Fruit fly (Drosophila melanogaster) whole organism, embryonic: Measurements from ENCODE around the gene Doc1.

ENCODE experiments used
- Abd-B ChIP-seq: fragments of 200-800 bp; sonication (Bioruptor generic); optimal IDR thresholded peaks from 2 replicates; lab custom pipeline; 2018; ENCODE audit warnings: missing biosample characterization, mild to moderate bottlenecking, missing genetic modification characterization, moderate library complexity
- Ada2b ChIP-seq: fragments of 200-800 bp; sonication (Bioruptor generic); IDR thresholded peaks from 2 replicates; pipeline ENCODE4 v1.3.6; 2022; ENCODE audit warnings: missing biosample characterization, missing genetic modification characterization
- Bgb ChIP-seq: fragments of 200-800 bp; sonication (Bioruptor generic); IDR thresholded peaks from 2 replicates; pipeline ENCODE4 v1.3.6; 2022; ENCODE audit warnings: missing biosample characterization, missing genetic modification characterization; ENCODE audit not compliant: partially characterized antibody
- CG10543 ChIP-seq: fragments of 200-800 bp; sonication (Bioruptor generic); optimal IDR thresholded peaks from 3 replicates; lab custom pipeline; 2017; ENCODE audit warnings: missing biosample characterization, mild to moderate bottlenecking, missing genetic modification characterization, moderate library complexity
- CG11398 ChIP-seq: fragments of 200-800 bp; sonication (Bioruptor generic); optimal IDR thresholded peaks from 2 replicates; lab custom pipeline; 2016; ENCODE audit warnings: missing biosample characterization, missing genetic modification characterization
- CG11723 ChIP-seq: fragments of 200-800 bp; sonication (Bioruptor generic); optimal IDR thresholded peaks from 2 replicates; lab custom pipeline; 2017; ENCODE audit warnings: missing biosample characterization, mild to moderate bottlenecking, missing genetic modification characterization
- CG12942 ChIP-seq: fragments of 200-800 bp; sonication (Bioruptor generic); optimal IDR thresholded peaks from 3 replicates; lab custom pipeline; 2016; ENCODE audit warnings: missing biosample characterization, missing genetic modification characterization
- CG13123 ChIP-seq: fragments of 200-800 bp; sonication (Bioruptor generic); optimal IDR thresholded peaks from 2 replicates; lab custom pipeline; 2016; ENCODE audit warnings: missing biosample characterization, missing genetic modification characterization
- CG13287 ChIP-seq: fragments of 200-800 bp; sonication (Bioruptor generic); IDR thresholded peaks from 2 replicates; pipeline ENCODE4 v1.3.6; 2022; ENCODE audit warnings: missing biosample characterization, missing genetic modification characterization; ENCODE audit not compliant: partially characterized antibody
- CG16815 ChIP-seq: fragments of 200-800 bp; sonication (Bioruptor generic); optimal IDR thresholded peaks from 3 replicates; lab custom pipeline; 2017; ENCODE audit warnings: missing biosample characterization, mild to moderate bottlenecking, missing genetic modification characterization
- CG17328 ChIP-seq: fragments of 200-800 bp; sonication (Bioruptor generic); IDR thresholded peaks from 2 replicates; pipeline ENCODE4 v1.3.6; 2022; ENCODE audit warnings: missing biosample characterization, missing genetic modification characterization
- CG2678 ChIP-seq: fragments of 200-800 bp; sonication (Bioruptor generic); optimal IDR thresholded peaks from 3 replicates; lab custom pipeline; 2019; ENCODE audit warnings: missing biosample characterization, mild to moderate bottlenecking, missing genetic modification characterization, moderate library complexity
- CG30403 ChIP-seq: fragments of 200-800 bp; sonication (Bioruptor generic); optimal IDR thresholded peaks from 3 replicates; lab custom pipeline; 2016; ENCODE audit warnings: missing biosample characterization, missing genetic modification characterization
- CG30431 ChIP-seq: fragments of 200-800 bp; sonication (Bioruptor generic); optimal IDR thresholded peaks from 2 replicates; lab custom pipeline; 2017; ENCODE audit warnings: missing biosample characterization, missing genetic modification characterization
- CG31365 ChIP-seq: fragments of 200-800 bp; sonication (Bioruptor generic); optimal IDR thresholded peaks from 2 replicates; lab custom pipeline; 2018; ENCODE audit warnings: missing biosample characterization, mild to moderate bottlenecking, missing genetic modification characterization
- CG3407 ChIP-seq: fragments of 200-800 bp; sonication (Bioruptor generic); optimal IDR thresholded peaks from 2 replicates; lab custom pipeline; 2018; ENCODE audit warnings: missing biosample characterization, mild to moderate bottlenecking, missing genetic modification characterization
- CG34422 ChIP-seq: fragments of 200-800 bp; sonication (Bioruptor generic); IDR thresholded peaks from 3 replicates; pipeline ENCODE4 v1.3.6; 2022; ENCODE audit warnings: missing biosample characterization, missing genetic modification characterization
- CG4360 ChIP-seq: fragments of 200-800 bp; sonication (Bioruptor generic); IDR thresholded peaks from 2 replicates; pipeline ENCODE4 v1.3.6; 2022; ENCODE audit warnings: missing biosample characterization, missing genetic modification characterization
- CG43689 ChIP-seq: fragments of 200-800 bp; sonication (Bioruptor generic); IDR thresholded peaks from 2 replicates; pipeline ENCODE4 v1.3.6; 2022; ENCODE audit warnings: missing biosample characterization, missing genetic modification characterization
- CG6175 ChIP-seq: fragments of 200-800 bp; sonication (Bioruptor generic); IDR thresholded peaks from 3 replicates; pipeline ENCODE4 v1.3.6; 2022; ENCODE audit warnings: missing biosample characterization, missing genetic modification characterization
- CG8290 ChIP-seq, 3 experiments: fragments of 200-800 bp; sonication (Bioruptor generic); optimal IDR thresholded peaks; 2 replicates each; lab custom pipeline; 2016 to 2019; ENCODE audit warnings: missing biosample characterization in 3 of 3, missing genetic modification characterization in 3 of 3, mild to moderate bottlenecking in 2 of 3, moderate library complexity in 1 of 3
- CG8765 ChIP-seq: fragments of 200-800 bp; sonication (Bioruptor generic); IDR thresholded peaks from 2 replicates; pipeline ENCODE4 v1.3.6; 2022; ENCODE audit warnings: missing biosample characterization, missing genetic modification characterization
- CTCF ChIP-seq: fragments of 200-800 bp; sonication (Bioruptor generic); optimal IDR thresholded peaks from 2 replicates; lab custom pipeline; 2017; ENCODE audit warnings: missing biosample characterization, mild to moderate bottlenecking, missing genetic modification characterization, moderate library complexity
- CoRest ChIP-seq: fragments of 200-800 bp; sonication (Bioruptor generic); optimal IDR thresholded peaks from 3 replicates; lab custom pipeline; 2018; ENCODE audit warnings: missing biosample characterization, mild to moderate bottlenecking, missing genetic modification characterization, moderate library complexity
- D19A ChIP-seq: fragments of 200-800 bp; optimal IDR thresholded peaks from 3 replicates; lab custom pipeline; 2019; ENCODE audit warnings: missing biosample characterization, mild to moderate bottlenecking, missing genetic modification characterization, moderate library complexity
- D19B ChIP-seq: fragments of 200-800 bp; sonication (Bioruptor generic); optimal IDR thresholded peaks from 2 replicates; lab custom pipeline; 2017; ENCODE audit warnings: missing biosample characterization, mild to moderate bottlenecking, missing genetic modification characterization
- Dek ChIP-seq: fragments of 200-800 bp; sonication (Bioruptor generic); optimal IDR thresholded peaks from 3 replicates; lab custom pipeline; 2019; ENCODE audit warnings: missing biosample characterization, mild to moderate bottlenecking, missing genetic modification characterization, moderate library complexity
- Dip2 ChIP-seq: fragments of 200-800 bp; sonication (Bioruptor generic); IDR thresholded peaks from 2 replicates; pipeline ENCODE4 v1.3.6; 2022; ENCODE audit warnings: missing biosample characterization, missing genetic modification characterization
- ERR ChIP-seq: fragments of 200-800 bp; sonication (Bioruptor generic); optimal IDR thresholded peaks from 2 replicates; lab custom pipeline; 2016; ENCODE audit warnings: missing biosample characterization, missing genetic modification characterization
- Fer3 ChIP-seq: fragments of 200-800 bp; sonication (Bioruptor generic); optimal IDR thresholded peaks from 2 replicates; lab custom pipeline; 2018; ENCODE audit warnings: missing biosample characterization, mild to moderate bottlenecking, missing genetic modification characterization, moderate library complexity
- Hsf ChIP-seq: fragments of 200-800 bp; sonication (Bioruptor generic); optimal IDR thresholded peaks from 3 replicates; lab custom pipeline; 2016; ENCODE audit warnings: missing biosample characterization, missing genetic modification characterization
- NfI ChIP-seq: fragments of 200-800 bp; sonication (Bioruptor generic); optimal IDR thresholded peaks from 3 replicates; lab custom pipeline; 2018; ENCODE audit warnings: missing biosample characterization, mild to moderate bottlenecking, missing genetic modification characterization, moderate library complexity
- Oaz ChIP-seq: fragments of 200-800 bp; sonication (Bioruptor generic); IDR thresholded peaks from 2 replicates; pipeline ENCODE4 v1.3.6; 2022; ENCODE audit warnings: missing biosample characterization, missing genetic modification characterization
- az2 ChIP-seq: fragments of 200-800 bp; sonication (Bioruptor generic); optimal IDR thresholded peaks from 3 replicates; lab custom pipeline; 2016; ENCODE audit warnings: missing biosample characterization, missing genetic modification characterization
- bbx ChIP-seq: fragments of 200-800 bp; sonication (Bioruptor generic); IDR thresholded peaks from 2 replicates; pipeline ENCODE4 v1.3.6; 2022; ENCODE audit warnings: missing biosample characterization, missing genetic modification characterization; ENCODE audit not compliant: partially characterized antibody
- cas ChIP-seq: fragments of 200-800 bp; sonication (Bioruptor generic); IDR thresholded peaks from 2 replicates; pipeline ENCODE4 v1.3.6; 2022; ENCODE audit warnings: missing biosample characterization, missing genetic modification characterization
- chn ChIP-seq: fragments of 200-800 bp; sonication (Bioruptor generic); optimal IDR thresholded peaks from 2 replicates; lab custom pipeline; 2016; ENCODE audit warnings: missing biosample characterization, missing genetic modification characterization
- crol ChIP-seq: fragments of 200-800 bp; sonication (Bioruptor generic); IDR thresholded peaks from 2 replicates; pipeline ENCODE4 v1.3.6; 2022; ENCODE audit warnings: missing biosample characterization, missing genetic modification characterization
- en ChIP-seq: fragments of 200-800 bp; sonication (Bioruptor generic); optimal IDR thresholded peaks from 2 replicates; lab custom pipeline; 2016; ENCODE audit warnings: missing biosample characterization, missing genetic modification characterization
- ewg ChIP-seq: fragments of 200-800 bp; sonication (Bioruptor generic); optimal IDR thresholded peaks from 3 replicates; lab custom pipeline; 2017; ENCODE audit warnings: mild to moderate bottlenecking, missing biosample characterization, missing genetic modification reagents, missing genetic modification characterization
- ftz-f1 ChIP-seq: fragments of 200-800 bp; sonication (Bioruptor generic); optimal IDR thresholded peaks from 2 replicates; lab custom pipeline; 2016; ENCODE audit warnings: missing biosample characterization, missing genetic modification characterization
- gfzf ChIP-seq: fragments of 200-800 bp; sonication (Bioruptor generic); optimal IDR thresholded peaks from 2 replicates; lab custom pipeline; 2016; ENCODE audit warnings: missing biosample characterization, mild to moderate bottlenecking, missing genetic modification characterization, moderate library complexity
- grau ChIP-seq: fragments of 200-800 bp; optimal IDR thresholded peaks from 3 replicates; lab custom pipeline; 2019; ENCODE audit warnings: missing biosample characterization, mild to moderate bottlenecking, missing genetic modification characterization, moderate library complexity
- kah ChIP-seq: fragments of 200-800 bp; sonication (Bioruptor generic); optimal IDR thresholded peaks from 2 replicates; lab custom pipeline; 2018; ENCODE audit warnings: missing biosample characterization, mild to moderate bottlenecking, missing genetic modification characterization
- kni ChIP-seq: fragments of 200-800 bp; sonication (Bioruptor generic); optimal IDR thresholded peaks from 3 replicates; lab custom pipeline; 2017; ENCODE audit warnings: mild to moderate bottlenecking, missing biosample characterization, missing genetic modification reagents, missing genetic modification characterization
- mam ChIP-seq: fragments of 200-800 bp; sonication (Bioruptor generic); optimal IDR thresholded peaks from 3 replicates; lab custom pipeline; 2016; ENCODE audit warnings: missing biosample characterization, missing genetic modification characterization
- pros ChIP-seq: fragments of 200-800 bp; sonication (Bioruptor generic); optimal IDR thresholded peaks from 3 replicates; lab custom pipeline; 2019; ENCODE audit warnings: missing biosample characterization, mild to moderate bottlenecking, missing genetic modification characterization, moderate library complexity
- sd ChIP-seq: fragments of 200-800 bp; sonication (Bioruptor generic); optimal IDR thresholded peaks from 3 replicates; lab custom pipeline; 2018; ENCODE audit warnings: missing biosample characterization, mild to moderate bottlenecking, missing genetic modification characterization, moderate library complexity
- sim ChIP-seq: fragments of 200-800 bp; sonication (Bioruptor generic); IDR thresholded peaks from 2 replicates; pipeline ENCODE4 v1.3.6; 2022; ENCODE audit warnings: missing biosample characterization, missing genetic modification characterization
- slbo ChIP-seq: fragments of 200-800 bp; sonication (Bioruptor generic); IDR thresholded peaks from 2 replicates; pipeline ENCODE4 v1.3.6; 2022; ENCODE audit warnings: missing biosample characterization, missing genetic modification characterization
- tup ChIP-seq: fragments of 200-800 bp; sonication (Bioruptor generic); optimal IDR thresholded peaks from 2 replicates; lab custom pipeline; 2016; ENCODE audit warnings: missing biosample characterization, mild to moderate bottlenecking, missing genetic modification characterization, moderate library complexity
- wor ChIP-seq: fragments of 200-800 bp; sonication (Bioruptor generic); IDR thresholded peaks from 2 replicates; pipeline ENCODE4 v1.3.6; 2022; ENCODE audit warnings: missing biosample characterization, missing genetic modification characterization

Gene Doc1

DNA sequence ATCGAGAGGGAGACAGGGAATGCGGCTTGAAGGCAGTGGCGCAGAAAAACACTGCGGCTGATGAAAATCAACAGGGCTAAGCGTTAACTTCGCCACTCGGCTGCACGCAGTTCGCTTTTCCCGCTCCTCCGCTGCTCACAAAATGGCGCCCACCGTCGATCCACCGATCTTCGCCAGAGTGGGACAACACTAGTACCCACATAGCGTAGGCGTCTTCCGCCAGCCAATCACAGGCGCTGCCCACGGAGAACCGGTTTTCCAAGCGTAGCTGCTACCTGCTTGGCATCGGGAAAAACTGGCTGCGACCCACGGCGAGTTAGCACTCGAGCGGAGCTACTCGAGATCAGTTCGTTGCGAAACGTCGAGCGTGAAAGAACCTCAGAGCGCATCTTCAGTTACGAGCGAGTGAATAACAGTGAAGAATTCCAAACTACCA is at the start of gene Doc1 (continued):
- TF ChIP-seq pros (GFP tag; lab: Kevin White, UChicago) (peak; percentile 41), CG13123 (GFP tag; lab: Kevin White, UChicago) (no peak), NfI (GFP tag; lab: Kevin White, UChicago) (no peak), CG31365 (tag; lab: Kevin White, UChicago) (no peak), CG8765 (GFP tag; lab: Robert Waterston, UW) (peak; percentile 20; the same call in 1 of the 2 replicates), ftz-f1 (GFP tag; lab: Kevin White, UChicago) (no peak), CG16815 (GFP tag; lab: Kevin White, UChicago) (no peak), Hsf (GFP tag; lab: Kevin White, UChicago) (no peak), CG6175 (GFP tag; lab: Robert Waterston, UW) (0 out of 3 replicates have a peak, but pooled peaks have one; percentile 19), CTCF (GFP tag; lab: Kevin White, UChicago) (no peak), ERR (GFP tag; lab: Kevin White, UChicago) (no peak), az2 (GFP tag; lab: Kevin White, UChicago) (no peak), sim (GFP tag; lab: Robert Waterston, UW) (no peak), tup (GFP tag; lab: Kevin White, UChicago) (no peak), Dip2 (GFP tag; lab: Robert Waterston, UW) (no peak), kni (GFP tag; lab: Kevin White, UChicago) (peak; percentile 89), grau (tag; lab: Kevin White, UChicago) (no peak), CG2678 (no peak), CG12942 (GFP tag; lab: Kevin White, UChicago) (no peak), CG10543 (GFP tag; lab: Kevin White, UChicago) (no peak), Oaz (no peak), D19B (GFP tag; lab: Kevin White, UChicago) (no peak), wor (no peak), crol (GFP tag; lab: Robert Waterston, UW) (0 out of 2 replicates have a peak, but pooled peaks have one; percentile 9), mam (no peak), bbx (GFP tag; lab: Robert Waterston, UW) (peak; percentile 62), sd (tag; lab: Kevin White, UChicago) (peak; percentile 29), Fer3 (tag; lab: Kevin White, UChicago) (no peak), CG30431 (GFP tag; lab: Kevin White, UChicago) (no peak), CG34422 (GFP tag; lab: Robert Waterston, UW) (no peak), Dek (no peak), CG43689 (GFP tag; lab: Robert Waterston, UW) (no peak), ewg (GFP tag; lab: Kevin White, UChicago) (no peak), Abd-B (GFP tag; lab: Kevin White, UChicago) (no peak), CG4360 (GFP tag; lab: Robert Waterston, UW) (no peak), CG13287 (GFP tag; lab: Robert Waterston, UW) (0 out of 2 replicates have a peak, but pooled peaks have one; percentile 11), kah (no peak), CG30403 (GFP tag; lab: Kevin White, UChicago) (no peak), D19A (tag; lab: Kevin White, UChicago) (no peak), CoRest (tag; lab: Kevin White, UChicago) (peak; percentile 11), cas (no peak), CG3407 (GFP tag; lab: Kevin White, UChicago) (no peak), Ada2b (no peak), en (GFP tag; lab: Kevin White, UChicago) (no peak), CG11723 (GFP tag; lab: Kevin White, UChicago) (no peak), gfzf (GFP tag; lab: Kevin White, UChicago) (no peak), CG11398 (no peak), CG8290 (GFP tag; optimal IDR thresholded peaks at IDR 0.05; lab: Kevin White, UChicago) (no peak), CG8290 (tag; optimal IDR thresholded peaks at IDR 0.05; lab: Kevin White, UChicago) (no peak), CG17328 (GFP tag; lab: Robert Waterston, UW) (no peak), chn (GFP tag; lab: Kevin White, UChicago) (no peak), Bgb (GFP tag; lab: Robert Waterston, UW) (no peak), slbo (no peak)
